Worm (Caenorhabditis elegans) whole organism, L4/young adult: ENCODE data around the gene F26F12.2.

Experiments
- W03F9.2 ChIP-seq: fragments of 150-350 bp; optimal IDR thresholded peaks from 2 replicates; lab custom pipeline; 2014; ENCODE audit warnings: missing biosample characterization, missing genetic modification characterization
- him-1 ChIP-seq: sonication (generic microtip); optimal IDR thresholded peaks from 2 replicates; lab custom pipeline; 2016; ENCODE audit warnings: missing genotype, missing genetic modification reagents, missing genetic modification characterization, missing compliant biosample characterization

ce11 chrV:5826592-5826991 lies 11.8 kb downstream of the F26F12.2 start, which contains the start of gene let-418:
- no peak for TF ChIP-seq him-1
- TF ChIP-seq W03F9.2 (tag; lab: Kevin White, UChicago), result no peak
